Fruit fly (Drosophila melanogaster) whole organism, prepupa: ENCODE data around the gene Osi19.

ENCODE experiments used
- Blimp-1 ChIP-seq: fragments of 200-800 bp; sonication (Bioruptor generic); optimal IDR thresholded peaks from 3 replicates; lab custom pipeline; 2017; ENCODE audit warnings: missing biosample characterization, missing genetic modification characterization, mild to moderate bottlenecking, moderate library complexity, missing genetic modification reagents
- Eip93F ChIP-seq: fragments of 200-800 bp; sonication (Bioruptor generic); optimal IDR thresholded peaks from 2 replicates; lab custom pipeline; 2016; ENCODE audit warnings: missing biosample characterization, mild to moderate bottlenecking, missing genetic modification characterization
- Ets21C ChIP-seq: fragments of 200-800 bp; sonication (Bioruptor generic); optimal IDR thresholded peaks from 3 replicates; lab custom pipeline; 2016; ENCODE audit warnings: missing biosample characterization, missing genetic modification characterization
- Ets96B ChIP-seq: fragments of 200-800 bp; optimal IDR thresholded peaks from 2 replicates; lab custom pipeline; 2019; ENCODE audit warnings: missing biosample characterization, mild to moderate bottlenecking, missing genetic modification characterization, moderate library complexity
- Sox102F ChIP-seq: fragments of 200-800 bp; sonication (Bioruptor generic); optimal IDR thresholded peaks from 2 replicates; lab custom pipeline; 2016; ENCODE audit warnings: missing biosample characterization, mild to moderate bottlenecking, missing genetic modification characterization
- achi ChIP-seq: fragments of 200-800 bp; sonication (Bioruptor generic); optimal IDR thresholded peaks from 3 replicates; lab custom pipeline; 2016; ENCODE audit warnings: missing biosample characterization, missing genetic modification characterization
- spab ChIP-seq: fragments of 200-800 bp; sonication (Bioruptor generic); optimal IDR thresholded peaks from 2 replicates; lab custom pipeline; 2017; ENCODE audit warnings: missing biosample characterization, mild to moderate bottlenecking, missing genetic modification characterization, missing genetic modification reagents
- vri ChIP-seq: fragments of 200-800 bp; sonication (Bioruptor generic); optimal IDR thresholded peaks from 3 replicates; lab custom pipeline; 2016; ENCODE audit warnings: missing biosample characterization, mild to moderate bottlenecking, missing genetic modification characterization

DNA sequence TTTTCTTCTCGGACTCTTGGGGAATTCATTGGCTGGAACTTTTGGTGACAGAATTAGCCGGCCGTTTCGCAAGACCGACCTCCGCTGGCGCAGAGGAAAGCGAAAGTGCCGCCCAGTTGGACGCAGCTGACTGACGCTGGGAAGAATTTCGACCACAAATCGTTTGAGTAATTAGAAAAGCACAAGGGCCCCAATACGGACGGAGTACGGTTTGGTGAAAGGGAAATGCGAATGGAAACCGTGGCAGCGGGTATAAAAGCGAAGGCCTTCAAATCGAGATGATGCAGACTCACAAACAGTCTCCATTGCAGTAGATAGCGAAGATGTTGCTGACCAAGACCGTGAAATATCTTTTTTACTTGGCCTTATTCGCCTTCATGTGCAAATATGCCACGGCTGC lies 30.2 kb upstream of the Osi19 start, which contains the start of gene Osi16:
- TF ChIP-seq achi (GFP tag; lab: Kevin White, UChicago) (no peak), spab (GFP tag; lab: Kevin White, UChicago) (no peak), Ets21C (GFP tag; lab: Kevin White, UChicago) (no peak), Eip93F (no peak), Blimp-1 (GFP tag; lab: Kevin White, UChicago) (no peak), Sox102F (GFP tag; lab: Kevin White, UChicago) (no peak), vri (GFP tag; lab: Kevin White, UChicago) (no peak), Ets96B (tag; lab: Kevin White, UChicago) (no peak)
